Fruit fly (Drosophila melanogaster) whole organism, embryonic: ENCODE measurements around the gene CG13250.

Experiments used
- Asciz ChIP-seq: fragments of 200-800 bp; sonication (Bioruptor generic); optimal IDR thresholded peaks from 2 replicates; lab custom pipeline; 2017; ENCODE audit warnings: missing biosample characterization, mild to moderate bottlenecking, missing genetic modification characterization, missing genetic modification reagents
- BtbVII ChIP-seq: fragments of 200-800 bp; sonication (Bioruptor generic); optimal IDR thresholded peaks from 3 replicates; lab custom pipeline; 2017; ENCODE audit warnings: missing biosample characterization, mild to moderate bottlenecking, missing genetic modification characterization
- CG10267 ChIP-seq: fragments of 200-800 bp; sonication (Bioruptor generic); optimal IDR thresholded peaks from 2 replicates; lab custom pipeline; 2018; ENCODE audit warnings: missing biosample characterization, mild to moderate bottlenecking, missing genetic modification characterization, moderate library complexity
- CG11247 ChIP-seq: fragments of 200-800 bp; sonication (Bioruptor generic); IDR thresholded peaks from 2 replicates; pipeline ENCODE4 v1.3.6; 2022; ENCODE audit warnings: missing biosample characterization, missing genetic modification characterization
- CG11398 ChIP-seq: fragments of 200-800 bp; sonication (Bioruptor generic); optimal IDR thresholded peaks from 2 replicates; lab custom pipeline; 2016; ENCODE audit warnings: missing biosample characterization, missing genetic modification characterization
- CG11723 ChIP-seq: fragments of 200-800 bp; sonication (Bioruptor generic); optimal IDR thresholded peaks from 2 replicates; lab custom pipeline; 2017; ENCODE audit warnings: missing biosample characterization, mild to moderate bottlenecking, missing genetic modification characterization
- CG12155 ChIP-seq: fragments of 200-800 bp; sonication (Bioruptor generic); optimal IDR thresholded peaks from 3 replicates; lab custom pipeline; 2016; ENCODE audit warnings: missing biosample characterization, missing genetic modification characterization
- CG12769 ChIP-seq: fragments of 200-800 bp; sonication (Bioruptor generic); optimal IDR thresholded peaks from 2 replicates; lab custom pipeline; 2019; ENCODE audit warnings: missing biosample characterization, mild to moderate bottlenecking, missing genetic modification characterization, moderate library complexity
- CG13296 ChIP-seq: fragments of 200-800 bp; sonication (Bioruptor generic); optimal IDR thresholded peaks from 3 replicates; lab custom pipeline; 2018; ENCODE audit warnings: missing biosample characterization, mild to moderate bottlenecking, missing genetic modification characterization
- CG14667 ChIP-seq: fragments of 200-800 bp; sonication (Bioruptor generic); IDR thresholded peaks from 2 replicates; pipeline ENCODE4 v1.3.6; 2022; ENCODE audit warnings: missing biosample characterization, missing genetic modification characterization
- CG15269 ChIP-seq: fragments of 200-800 bp; sonication (Bioruptor generic); optimal IDR thresholded peaks from 2 replicates; lab custom pipeline; 2018; ENCODE audit warnings: missing biosample characterization, mild to moderate bottlenecking, missing genetic modification characterization, moderate library complexity
- CG1602 ChIP-seq: fragments of 200-800 bp; sonication (Bioruptor generic); optimal IDR thresholded peaks from 3 replicates; lab custom pipeline; 2016; ENCODE audit warnings: missing biosample characterization, missing genetic modification characterization
- CG18619 ChIP-seq: fragments of 200-800 bp; sonication (Bioruptor generic); optimal IDR thresholded peaks from 3 replicates; lab custom pipeline; 2017; ENCODE audit warnings: missing biosample characterization, mild to moderate bottlenecking, missing genetic modification characterization
- CG30431 ChIP-seq: fragments of 200-800 bp; sonication (Bioruptor generic); optimal IDR thresholded peaks from 2 replicates; lab custom pipeline; 2017; ENCODE audit warnings: missing biosample characterization, missing genetic modification characterization
- CG31224 ChIP-seq: fragments of 200-800 bp; sonication (Bioruptor generic); IDR thresholded peaks from 2 replicates; pipeline ENCODE4 v1.3.6; 2022; ENCODE audit warnings: missing biosample characterization, missing genetic modification characterization
- CG3281 ChIP-seq: fragments of 200-800 bp; sonication (Bioruptor generic); optimal IDR thresholded peaks from 3 replicates; lab custom pipeline; 2017; ENCODE audit warnings: missing biosample characterization, mild to moderate bottlenecking, missing genetic modification characterization
- CG3847 ChIP-seq: fragments of 200-800 bp; sonication (Bioruptor generic); IDR thresholded peaks from 2 replicates; pipeline ENCODE4 v1.3.6; 2022; ENCODE audit warnings: missing biosample characterization, missing genetic modification characterization
- CG6765 ChIP-seq: fragments of 200-800 bp; sonication (Bioruptor generic); optimal IDR thresholded peaks from 3 replicates; lab custom pipeline; 2017; ENCODE audit warnings: missing biosample characterization, mild to moderate bottlenecking, missing genetic modification characterization
- CG6791 ChIP-seq: fragments of 200-800 bp; sonication (Bioruptor generic); IDR thresholded peaks from 3 replicates; pipeline ENCODE4 v1.3.6; 2022; ENCODE audit warnings: missing biosample characterization, missing genetic modification characterization; ENCODE audit not compliant: partially characterized antibody
- CG7963 ChIP-seq: fragments of 200-800 bp; sonication (Bioruptor generic); IDR thresholded peaks from 3 replicates; pipeline ENCODE4 v1.3.6; 2022; ENCODE audit warnings: missing biosample characterization, missing genetic modification characterization; ENCODE audit not compliant: partially characterized antibody
- Doc2 ChIP-seq: fragments of 200-800 bp; sonication (Bioruptor generic); IDR thresholded peaks from 2 replicates; pipeline ENCODE4 v1.3.6; 2022; ENCODE audit warnings: missing biosample characterization, missing genetic modification characterization
- Doc3 ChIP-seq: fragments of 200-800 bp; sonication (Bioruptor generic); IDR thresholded peaks from 3 replicates; pipeline ENCODE4 v1.3.6; 2022; ENCODE audit warnings: missing biosample characterization, missing genetic modification characterization; ENCODE audit not compliant: partially characterized antibody
- Fer1 ChIP-seq: fragments of 200-800 bp; sonication (Bioruptor generic); optimal IDR thresholded peaks from 2 replicates; lab custom pipeline; 2017; ENCODE audit warnings: missing biosample characterization, mild to moderate bottlenecking, missing genetic modification characterization
- Fer2 ChIP-seq: fragments of 200-800 bp; sonication (Bioruptor generic); optimal IDR thresholded peaks from 2 replicates; lab custom pipeline; 2018; ENCODE audit warnings: missing biosample characterization, mild to moderate bottlenecking, missing genetic modification characterization, moderate library complexity
- H2.0 ChIP-seq: fragments of 200-800 bp; sonication (Bioruptor generic); IDR thresholded peaks from 2 replicates; pipeline ENCODE4 v1.3.6; 2022; ENCODE audit warnings: missing biosample characterization, missing genetic modification characterization
- Hmr ChIP-seq: fragments of 200-800 bp; sonication (Bioruptor generic); optimal IDR thresholded peaks from 3 replicates; lab custom pipeline; 2017; ENCODE audit warnings: mild to moderate bottlenecking, missing biosample characterization, missing genetic modification reagents, missing genetic modification characterization
- Vsx1 ChIP-seq: fragments of 200-800 bp; sonication (Bioruptor generic); optimal IDR thresholded peaks from 2 replicates; lab custom pipeline; 2017; ENCODE audit warnings: missing biosample characterization, mild to moderate bottlenecking, missing genetic modification characterization, missing genetic modification reagents
- aop ChIP-seq: fragments of 200-800 bp; sonication (Bioruptor generic); IDR thresholded peaks from 2 replicates; pipeline ENCODE4 v1.3.6; 2022; ENCODE audit warnings: missing biosample characterization, missing genetic modification characterization
- bsh ChIP-seq, 2 experiments: fragments of 200-800 bp; sonication (Bioruptor generic); optimal IDR thresholded peaks; 2 replicates each; lab custom pipeline; 2017 to 2018; ENCODE audit warnings: mild to moderate bottlenecking in 2 of 2, missing biosample characterization in 2 of 2, missing genetic modification characterization in 2 of 2, moderate library complexity in 1 of 2
- cato ChIP-seq: fragments of 200-800 bp; sonication (Bioruptor generic); optimal IDR thresholded peaks from 2 replicates; lab custom pipeline; 2016; ENCODE audit warnings: missing biosample characterization, missing genetic modification characterization, borderline replicate concordance
- chn ChIP-seq: fragments of 200-800 bp; sonication (Bioruptor generic); optimal IDR thresholded peaks from 2 replicates; lab custom pipeline; 2016; ENCODE audit warnings: missing biosample characterization, missing genetic modification characterization
- crc ChIP-seq: fragments of 200-800 bp; sonication (Bioruptor generic); optimal IDR thresholded peaks from 2 replicates; lab custom pipeline; 2016; ENCODE audit warnings: missing biosample characterization, missing genetic modification characterization
- crol ChIP-seq: fragments of 200-800 bp; sonication (Bioruptor generic); IDR thresholded peaks from 2 replicates; pipeline ENCODE4 v1.3.6; 2022; ENCODE audit warnings: missing biosample characterization, missing genetic modification characterization
- dysf ChIP-seq: fragments of 200-800 bp; sonication (Bioruptor generic); IDR thresholded peaks from 3 replicates; pipeline ENCODE4 v1.3.6; 2022; ENCODE audit warnings: missing biosample characterization, missing genetic modification characterization
- eve ChIP-seq, 2 experiments: fragments of >200 bp; optimal IDR thresholded peaks; 2 replicates each; lab custom pipeline; 2017; ENCODE audit warnings: missing biosample characterization in 2 of 2, missing genetic modification characterization in 2 of 2
- gt ChIP-seq: fragments of 200-800 bp; sonication (Bioruptor generic); IDR thresholded peaks from 2 replicates; pipeline ENCODE4 v1.3.6; 2022; ENCODE audit warnings: missing biosample characterization, missing genetic modification characterization
- hth ChIP-seq: fragments of >200 bp; optimal IDR thresholded peaks from 2 replicates; lab custom pipeline; 2017; ENCODE audit warnings: inconsistent platforms
- ind ChIP-seq: fragments of 200-800 bp; sonication (Bioruptor generic); optimal IDR thresholded peaks from 3 replicates; lab custom pipeline; 2016; ENCODE audit warnings: missing biosample characterization, missing genetic modification characterization
- klu ChIP-seq: fragments of 200-800 bp; sonication (Bioruptor generic); IDR thresholded peaks from 2 replicates; pipeline ENCODE4 v1.3.6; 2022; ENCODE audit warnings: missing biosample characterization, missing genetic modification characterization
- nmo ChIP-seq: fragments of 200-800 bp; sonication (Bioruptor generic); optimal IDR thresholded peaks from 2 replicates; lab custom pipeline; 2018; ENCODE audit warnings: missing biosample characterization, mild to moderate bottlenecking, missing genetic modification characterization, moderate library complexity
- nom ChIP-seq: fragments of 200-800 bp; sonication (Bioruptor generic); optimal IDR thresholded peaks from 2 replicates; lab custom pipeline; 2017; ENCODE audit warnings: missing biosample characterization, missing genetic modification characterization, mild to moderate bottlenecking, moderate library complexity, missing genetic modification reagents
- phol ChIP-seq: fragments of 200-800 bp; sonication (Bioruptor generic); optimal IDR thresholded peaks from 3 replicates; lab custom pipeline; 2018; ENCODE audit warnings: missing biosample characterization, mild to moderate bottlenecking, missing genetic modification characterization, moderate library complexity
- run ChIP-seq: fragments of 200-800 bp; sonication (Bioruptor generic); optimal IDR thresholded peaks from 3 replicates; lab custom pipeline; 2018; ENCODE audit warnings: missing biosample characterization, mild to moderate bottlenecking, missing genetic modification characterization
- sisA ChIP-seq: fragments of 200-800 bp; sonication (Bioruptor generic); IDR thresholded peaks from 2 replicates; pipeline ENCODE4 v1.3.6; 2022; ENCODE audit warnings: missing biosample characterization, missing genetic modification characterization
- sna ChIP-seq: fragments of 200-800 bp; sonication (Bioruptor generic); IDR thresholded peaks from 2 replicates; pipeline ENCODE4 v1.3.6; 2022; ENCODE audit warnings: missing biosample characterization, missing genetic modification characterization; ENCODE audit not compliant: partially characterized antibody
- sr ChIP-seq: fragments of 200-800 bp; sonication (Bioruptor generic); IDR thresholded peaks from 3 replicates; pipeline ENCODE4 v1.3.6; 2022; ENCODE audit warnings: missing biosample characterization, missing genetic modification characterization
- sug ChIP-seq: fragments of 200-800 bp; optimal IDR thresholded peaks from 2 replicates; lab custom pipeline; 2019; ENCODE audit warnings: missing biosample characterization, mild to moderate bottlenecking, missing genetic modification characterization, moderate library complexity
- toy ChIP-seq: fragments of 200-800 bp; sonication (Bioruptor generic); IDR thresholded peaks from 2 replicates; pipeline ENCODE4 v1.3.6; 2022; ENCODE audit warnings: missing biosample characterization, missing genetic modification characterization
- twi ChIP-seq: fragments of 200-800 bp; optimal IDR thresholded peaks from 2 replicates; lab custom pipeline; 2019; ENCODE audit warnings: missing biosample characterization, mild to moderate bottlenecking, missing genetic modification characterization, moderate library complexity
- z ChIP-seq: fragments of 200-800 bp; sonication (Bioruptor generic); IDR thresholded peaks from 3 replicates; pipeline ENCODE4 v1.3.6; 2022; ENCODE audit warnings: missing biosample characterization, missing genetic modification characterization

Gene CG13250

DNA sequence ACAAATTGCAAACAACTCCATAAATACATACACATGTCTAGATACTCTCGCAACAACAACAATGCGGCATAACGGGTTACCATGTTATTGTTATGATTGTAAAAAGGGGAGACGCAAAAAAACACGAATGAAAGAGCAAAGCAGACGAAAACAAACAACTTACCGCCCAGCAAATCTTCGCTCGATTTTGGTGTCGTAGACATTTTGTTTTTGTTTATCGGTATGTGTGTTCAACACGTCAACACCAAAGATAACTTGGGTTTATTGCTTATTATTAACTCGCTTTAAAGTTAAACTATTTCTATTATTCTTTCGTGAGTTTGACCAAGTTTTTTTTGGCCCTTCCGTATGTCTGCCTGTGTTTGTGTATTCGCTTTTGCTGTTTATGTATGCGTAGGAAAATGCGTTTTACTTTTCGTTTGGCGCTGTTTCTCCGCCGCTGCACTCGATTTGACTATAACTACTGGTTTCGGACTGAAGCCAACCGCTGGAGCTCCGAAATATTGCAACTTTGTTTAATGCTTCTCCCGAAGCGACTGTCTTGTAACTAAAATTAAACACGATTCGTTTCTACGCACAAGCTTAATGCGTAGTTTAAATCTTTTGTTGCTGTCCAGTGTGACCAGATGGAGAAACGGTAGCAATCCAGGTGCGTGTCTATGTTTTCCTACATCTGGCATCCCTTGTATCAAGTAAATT lies 14.6 kb upstream of the CG13250 start, which contains the start of gene BNIP3 (continued):
- TF ChIP-seq Doc2 = no peak
- TF ChIP-seq z (GFP tag; lab: Robert Waterston, UW) = no peak
- TF ChIP-seq cato (GFP tag; lab: Kevin White, UChicago) = no peak
- TF ChIP-seq BtbVII (GFP tag; lab: Kevin White, UChicago) = no peak
- peak; percentile 20 for TF ChIP-seq nom (GFP tag; lab: Kevin White, UChicago)
- TF ChIP-seq CG12155 (GFP tag; lab: Kevin White, UChicago) = no peak
- no peak for TF ChIP-seq CG3281 (GFP tag; lab: Kevin White, UChicago)
- no peak for TF ChIP-seq gt
- no peak for TF ChIP-seq hth (lab: Kevin White, UChicago)
- TF ChIP-seq chn (GFP tag; lab: Kevin White, UChicago) = no peak
- peak; percentile 27 for TF ChIP-seq CG10267 (tag; lab: Kevin White, UChicago)
- TF ChIP-seq klu (GFP tag; lab: Robert Waterston, UW) = no peak
- TF ChIP-seq dysf (GFP tag; lab: Robert Waterston, UW) = no peak
- TF ChIP-seq CG31224 (GFP tag; lab: Robert Waterston, UW) = no peak
- TF ChIP-seq CG15269 (tag; lab: Kevin White, UChicago) = no peak
- no peak for TF ChIP-seq sr (GFP tag; lab: Robert Waterston, UW)
- no peak for TF ChIP-seq CG11723 (GFP tag; lab: Kevin White, UChicago)
- TF ChIP-seq CG30431 (GFP tag; lab: Kevin White, UChicago) = no peak
- no peak for TF ChIP-seq crol
- TF ChIP-seq CG11247 (GFP tag; lab: Robert Waterston, UW) = no peak
- peak; percentile 35; the same call in 1 of the 2 replicates for TF ChIP-seq CG3847 (GFP tag; lab: Robert Waterston, UW)
- no peak for TF ChIP-seq sisA (GFP tag; lab: Robert Waterston, UW)
- TF ChIP-seq CG6765 = no peak
- peak; percentile 3 for TF ChIP-seq CG12769 (tag; lab: Kevin White, UChicago)
- TF ChIP-seq aop (GFP tag; lab: Robert Waterston, UW) = no peak
- no peak for TF ChIP-seq toy (GFP tag; lab: Robert Waterston, UW)
- TF ChIP-seq CG7963 = no peak
- TF ChIP-seq CG1602 = no peak
- no peak for TF ChIP-seq CG13296 (GFP tag; lab: Kevin White, UChicago)
- no peak for TF ChIP-seq sug
- peak; percentile 24 for TF ChIP-seq Hmr (GFP tag; lab: Kevin White, UChicago)
- no peak for TF ChIP-seq CG11398 (GFP tag; lab: Kevin White, UChicago)
- TF ChIP-seq twi (tag; lab: Kevin White, UChicago) = no peak
- TF ChIP-seq crc (GFP tag; lab: Kevin White, UChicago) = no peak
- TF ChIP-seq sna (GFP tag; lab: Robert Waterston, UW) = no peak
- no peak for TF ChIP-seq CG6791 (GFP tag; lab: Robert Waterston, UW)
- TF ChIP-seq ind (GFP tag; lab: Kevin White, UChicago) = no peak
- peak; percentile 22 for TF ChIP-seq phol (tag; lab: Kevin White, UChicago)
- no peak for TF ChIP-seq CG14667 (GFP tag; lab: Robert Waterston, UW)
- peak; percentile 21 for TF ChIP-seq nmo (GFP tag; lab: Kevin White, UChicago)
- no peak for TF ChIP-seq Doc3 (GFP tag; lab: Robert Waterston, UW)
- TF ChIP-seq Asciz = no peak
- TF ChIP-seq Vsx1 (GFP tag; lab: Kevin White, UChicago) = no peak
- TF ChIP-seq H2.0 (GFP tag; lab: Robert Waterston, UW) = no peak
- TF ChIP-seq Fer2 (tag; lab: Kevin White, UChicago) = no peak
- no peak for TF ChIP-seq run
- TF ChIP-seq Fer1 (GFP tag; lab: Kevin White, UChicago) = peak; percentile 6
- TF ChIP-seq bsh (GFP tag; optimal IDR thresholded peaks at IDR 0.05; lab: Kevin White, UChicago) = no peak
- TF ChIP-seq CG18619 (GFP tag; lab: Kevin White, UChicago) = peak; percentile 27
- TF ChIP-seq eve (GFP tag; optimal IDR thresholded peaks at IDR 0.05; lab: Kevin White, UChicago) = peak in 1 of 2 experiments; percentile 68
